Worm (Caenorhabditis elegans): ENCODE results near the gene ran-5.

DNA sequence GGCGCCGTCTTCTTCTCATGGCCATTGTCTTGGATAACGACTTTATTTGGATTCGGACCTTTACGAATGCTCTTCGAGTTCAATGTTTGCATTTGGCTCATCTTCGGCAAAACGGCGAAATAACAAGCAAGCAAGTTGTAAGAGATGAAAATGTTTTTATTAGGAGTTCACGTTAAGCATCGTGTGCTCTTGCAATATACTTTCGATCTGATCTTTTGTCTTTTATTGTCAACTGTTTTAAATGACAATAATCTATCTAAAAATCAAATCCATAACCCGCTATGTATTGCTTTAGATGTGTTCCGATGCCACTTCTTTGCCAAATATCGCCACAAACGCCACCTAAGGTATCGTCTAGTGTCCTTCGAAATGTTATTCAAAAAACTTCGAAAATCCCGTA lies 31.5 kb upstream of the ran-5 start, which contains the start of gene ZK84.5:
- no peak for TF ChIP-seq mdt-29 (GFP tag; IDR thresholded peaks at IDR 0.05)
- TF ChIP-seq nhr-77 (tag; optimal IDR thresholded peaks at IDR 0.05): no peak
- TF ChIP-seq nhr-25 (tag; optimal IDR thresholded peaks at IDR 0.05; ENCODE audit: borderline replicate concordance, insufficient read depth): no peak
- TF ChIP-seq dve-1 (tag; optimal IDR thresholded peaks at IDR 0.05; ENCODE audit: insufficient read depth): no peak
- TF ChIP-seq lin-29 (GFP tag; IDR thresholded peaks at IDR 0.05): no peak
- no peak for TF ChIP-seq hif-1 (tag; optimal IDR thresholded peaks at IDR 0.05)
- TF ChIP-seq vab-7 (GFP tag; IDR thresholded peaks at IDR 0.05): no peak
